Worm (Caenorhabditis elegans): ENCODE data around the gene F35E8.13.
"Not testable (repeated sequence)": the region's sequence is repeated elsewhere in the genome, so short reads cannot be mapped to it uniquely, and the experiment has no call there.

F35E8.13 gene

DNA sequence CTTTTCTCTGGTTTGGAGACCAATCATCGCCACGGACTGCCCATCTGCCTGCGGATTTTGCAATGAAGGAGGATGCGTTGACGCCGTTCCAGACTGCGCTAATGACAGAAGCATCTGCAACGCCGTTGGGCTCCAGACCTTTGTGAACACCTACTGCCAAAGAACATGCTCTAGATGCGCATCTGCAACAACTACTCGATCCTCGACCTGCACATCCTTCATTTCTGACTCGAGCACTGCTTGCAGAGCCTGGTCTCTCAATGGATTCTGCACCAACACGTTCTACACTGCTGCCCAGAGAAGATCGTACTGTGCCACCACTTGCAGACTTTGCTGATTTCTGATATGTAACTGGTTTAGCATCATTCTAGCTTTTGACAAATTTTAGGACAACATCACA lies 22.5 kb upstream of the F35E8.13 start:
- no peak for TF ChIP-seq unc-62 (GFP tag; optimal IDR thresholded peaks at IDR 0.05)

DNA sequence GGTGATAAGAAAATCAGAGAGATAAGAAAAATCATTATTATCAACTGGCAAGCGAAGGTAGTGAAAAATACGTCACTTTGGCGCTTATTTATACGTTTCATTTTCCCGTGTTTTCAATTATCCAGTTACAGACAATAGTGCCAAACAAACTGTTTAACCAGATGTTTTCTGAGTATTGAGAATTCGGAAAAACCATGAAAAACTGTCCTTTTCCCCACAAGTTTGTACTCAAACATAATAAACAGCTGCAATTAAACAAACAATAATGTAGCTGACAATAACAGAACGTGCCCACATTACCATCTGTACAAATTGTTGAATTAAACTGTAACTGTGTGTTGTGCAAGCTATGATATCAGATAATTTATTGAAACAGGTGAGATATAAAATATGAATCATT lies 17.5 kb upstream of the F35E8.13 start, which contains the start of the genes F35E8.1 and F35E8.2:
Gene F35E8.1, minus strand, starts transcription at position 101 of the 400 bp plus-strand sequence.
Gene F35E8.2, plus strand, starts transcription at position 132 of the 400 bp plus-strand sequence.
- TF ChIP-seq unc-62 (GFP tag; optimal IDR thresholded peaks at IDR 0.05) = not testable (repeated sequence)

DNA sequence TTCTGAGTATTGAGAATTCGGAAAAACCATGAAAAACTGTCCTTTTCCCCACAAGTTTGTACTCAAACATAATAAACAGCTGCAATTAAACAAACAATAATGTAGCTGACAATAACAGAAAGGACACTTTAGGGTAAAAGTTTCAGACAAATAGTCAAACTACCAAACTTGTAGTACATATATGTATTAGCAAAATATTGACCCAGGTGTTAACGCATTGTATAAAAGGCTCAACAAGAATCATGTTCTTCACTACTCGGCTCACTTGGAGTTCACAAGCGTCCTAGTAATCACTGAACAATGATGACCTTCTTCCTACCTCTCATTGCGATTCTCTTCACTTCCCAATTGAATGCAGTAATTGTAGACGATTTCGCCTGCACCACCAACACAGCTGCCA lies 11.2 kb upstream of the F35E8.13 start, which contains the start of gene F35E8.6:
Gene F35E8.6, plus strand, starts transcription at position 301 of the 400 bp plus-strand sequence.
- TF ChIP-seq unc-62 (GFP tag; optimal IDR thresholded peaks at IDR 0.05) = no peak

DNA sequence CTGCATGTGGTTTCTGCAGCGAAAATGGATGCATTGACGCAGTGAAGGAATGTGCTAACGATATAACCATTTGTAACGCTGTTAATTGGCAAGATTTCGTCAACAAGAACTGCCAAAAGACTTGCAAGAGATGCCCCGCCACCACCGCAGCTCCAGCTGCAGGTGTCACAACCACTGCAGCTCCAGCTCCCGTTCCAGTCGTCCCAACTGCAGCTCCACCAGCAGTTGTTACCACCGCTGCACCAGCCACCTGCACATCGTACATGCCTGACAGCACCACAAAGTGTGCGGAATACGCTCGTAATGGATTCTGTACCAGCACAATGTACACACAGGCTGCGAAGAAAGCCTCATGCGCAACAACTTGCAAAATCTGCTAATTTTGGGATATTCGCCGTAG lies 10.4 kb upstream of the F35E8.13 start:
- TF ChIP-seq unc-62 (GFP tag; optimal IDR thresholded peaks at IDR 0.05) = no peak

DNA sequence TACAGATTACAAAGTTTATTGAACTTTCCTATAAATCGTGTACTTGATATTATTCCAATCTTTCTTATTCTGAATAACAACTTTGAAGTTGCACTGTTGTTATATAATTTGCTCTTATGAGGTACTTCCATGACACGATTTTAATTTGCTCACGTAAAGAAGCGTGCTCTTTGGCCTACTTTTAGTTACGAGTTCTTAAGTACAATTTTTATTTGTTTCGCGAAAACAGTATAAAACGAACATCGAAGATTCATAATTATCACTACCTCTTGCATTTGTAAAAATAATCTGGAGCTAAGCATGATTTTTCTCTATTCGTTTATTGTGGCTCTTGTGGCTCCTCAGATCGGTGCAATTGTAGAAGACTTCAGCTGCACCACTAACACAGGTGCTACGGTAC lies 9.4 kb upstream of the F35E8.13 start, which contains the start of gene F35E8.7:
Gene F35E8.7, plus strand, starts transcription at position 301 of the 400 bp plus-strand sequence.
- TF ChIP-seq unc-62 (GFP tag; optimal IDR thresholded peaks at IDR 0.05) = no peak

DNA sequence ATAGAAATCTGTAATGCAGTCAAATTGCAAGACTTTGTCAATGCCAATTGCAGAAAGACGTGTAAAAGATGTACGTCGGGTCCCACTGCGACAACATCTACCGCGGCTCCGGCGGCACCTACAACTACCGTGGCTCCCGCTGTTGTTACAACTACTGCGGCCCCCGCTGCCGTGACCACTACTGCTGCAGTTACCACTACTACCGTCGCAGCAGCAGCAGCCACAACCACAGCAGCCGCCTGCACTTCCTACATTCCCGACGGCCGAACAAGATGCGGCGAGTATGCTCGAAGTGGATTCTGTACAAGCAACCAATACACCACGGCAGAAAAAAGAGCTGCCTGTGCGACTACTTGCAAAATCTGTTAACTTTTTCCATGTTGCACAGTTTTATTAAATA lies 8.3 kb upstream of the F35E8.13 start:
- TF ChIP-seq unc-62 (GFP tag; optimal IDR thresholded peaks at IDR 0.05) = no peak

DNA sequence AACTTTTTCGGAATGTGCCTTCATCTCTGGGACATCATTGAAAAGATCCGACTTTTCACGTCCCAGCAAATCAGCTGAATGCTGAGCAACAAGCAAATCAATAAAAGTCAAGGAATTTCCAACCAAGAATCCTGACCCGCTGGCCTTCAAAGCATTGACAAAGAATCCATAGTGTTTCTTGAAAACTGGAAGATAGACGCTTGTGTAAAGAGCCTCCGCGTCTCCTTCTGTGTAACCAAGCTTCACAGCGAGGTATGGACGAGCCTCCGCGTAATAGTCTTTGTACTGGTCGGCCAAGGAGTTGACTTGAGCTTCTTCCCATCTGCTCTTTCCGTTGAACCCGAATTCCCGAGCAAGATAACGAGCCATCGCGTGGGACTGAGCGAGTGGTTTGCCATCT lies 7.8 kb upstream of the F35E8.13 start:
- TF ChIP-seq unc-62 (GFP tag; optimal IDR thresholded peaks at IDR 0.05) = no peak

DNA sequence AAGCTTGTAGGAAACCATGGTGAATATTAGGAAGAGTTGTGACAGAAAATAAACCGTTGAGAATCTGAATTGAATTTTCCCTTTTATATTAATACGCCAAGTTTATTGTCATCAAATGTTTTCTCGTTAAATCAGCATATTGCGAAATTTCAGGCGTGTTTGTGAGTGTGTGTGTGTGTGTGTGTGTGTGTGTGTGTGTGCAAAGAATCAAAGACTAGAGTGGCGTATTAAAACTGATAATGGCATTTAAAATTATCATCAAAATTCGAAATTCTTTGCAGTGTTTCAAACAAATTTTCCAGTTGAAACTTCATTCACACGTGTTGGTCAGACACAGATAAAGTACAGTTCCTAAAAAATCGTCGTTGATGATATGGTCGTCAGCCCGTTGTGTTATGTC lies 7.2 kb upstream of the F35E8.13 start, which contains the start of gene gst-38:
Gene gst-38, minus strand, starts transcription at position 152 of the 400 bp plus-strand sequence.
- TF ChIP-seq unc-62 (GFP tag; optimal IDR thresholded peaks at IDR 0.05) = no peak

DNA sequence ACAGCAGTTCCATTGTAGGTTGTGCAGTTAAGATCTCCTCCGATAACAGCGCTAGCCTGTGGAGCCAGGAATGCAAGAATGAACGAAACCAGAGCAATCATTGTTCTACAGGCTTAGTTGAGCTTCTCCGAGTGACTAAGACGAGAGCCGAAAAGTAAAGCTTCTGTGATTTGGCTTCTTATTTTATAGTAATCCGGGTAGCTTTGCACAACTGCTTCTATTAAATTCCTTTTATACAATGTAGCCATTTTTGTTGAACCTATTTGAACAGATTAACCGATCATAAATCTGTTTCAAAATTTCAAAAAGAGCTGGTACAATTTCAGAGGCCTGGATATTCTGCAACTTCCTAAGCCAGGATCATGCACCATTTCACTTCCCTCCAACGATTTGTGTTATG lies 5.6 kb upstream of the F35E8.13 start, which contains the start of gene F35E8.9:
Gene F35E8.9, minus strand, starts transcription at position 101 of the 400 bp plus-strand sequence.
- TF ChIP-seq unc-62 (GFP tag; optimal IDR thresholded peaks at IDR 0.05) = no peak

DNA sequence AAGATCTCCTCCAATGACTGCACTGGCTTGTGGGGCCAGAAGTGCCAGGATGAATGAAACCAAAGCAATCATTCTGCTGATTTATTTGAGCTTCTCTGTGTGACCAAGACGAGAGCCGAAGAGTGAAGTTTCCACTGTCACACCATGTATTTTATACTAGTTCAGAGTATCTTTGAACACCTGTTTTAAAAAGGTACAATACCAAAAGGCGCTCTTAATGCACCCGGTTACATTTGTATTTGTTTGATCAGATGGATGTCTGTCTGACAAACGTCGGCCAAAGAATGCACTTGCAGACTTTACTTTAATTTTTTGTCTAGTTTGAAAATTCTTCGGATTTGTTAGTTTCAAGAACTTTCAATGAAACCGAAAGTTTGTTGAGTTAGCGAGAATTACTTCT lies 2.8 kb upstream of the F35E8.13 start, which contains the start of gene F35E8.10:
Gene F35E8.10, minus strand, starts transcription at position 101 of the 400 bp plus-strand sequence.
- no peak for TF ChIP-seq unc-62 (GFP tag; optimal IDR thresholded peaks at IDR 0.05)

DNA sequence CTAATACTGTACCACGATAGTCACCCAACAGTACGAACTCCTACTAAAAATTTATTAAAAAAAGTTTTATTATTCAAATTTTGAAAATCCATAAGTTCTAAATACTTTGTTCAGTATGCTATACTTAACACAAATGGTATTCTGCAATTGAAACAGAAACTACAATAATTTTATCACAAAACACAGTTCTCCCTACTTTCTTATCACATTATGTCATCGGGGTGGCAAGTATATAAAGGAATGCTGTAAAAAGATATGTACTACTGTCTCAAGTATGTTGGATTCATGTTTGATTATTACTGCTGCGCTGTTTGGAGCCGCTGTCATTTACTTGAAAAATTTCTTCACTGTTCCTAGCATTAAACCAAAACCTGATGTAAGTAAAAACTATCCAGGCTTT lies 2.0 kb upstream of the F35E8.13 start, which contains the start of gene cdr-1:
Gene cdr-1, plus strand, starts transcription at position 208 of the 400 bp plus-strand sequence.
- TF ChIP-seq unc-62 (GFP tag; optimal IDR thresholded peaks at IDR 0.05) = no peak

DNA sequence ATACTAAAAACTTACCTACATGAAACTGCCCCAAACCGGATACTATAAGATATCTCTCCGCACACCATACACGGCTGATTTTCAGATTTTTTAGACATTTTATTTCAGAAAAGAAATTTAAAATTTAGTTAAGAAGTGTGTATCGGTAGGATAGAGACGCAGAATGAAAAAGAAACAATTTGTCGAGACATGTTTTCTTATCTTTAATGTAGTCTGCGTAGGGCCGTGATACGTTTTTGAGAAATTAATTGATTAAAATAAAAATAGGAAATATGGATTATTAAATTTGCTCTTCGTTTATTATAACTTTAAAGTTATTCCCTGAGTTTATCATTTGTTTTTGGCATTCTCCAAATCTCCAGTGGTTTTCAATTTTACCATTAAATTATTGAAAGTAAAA lies 1.2 kb downstream of the F35E8.13 start, which contains the start of gene nhr-108:
Gene nhr-108, minus strand, starts transcription at position 166 of the 400 bp plus-strand sequence.
- TF ChIP-seq unc-62 (GFP tag; optimal IDR thresholded peaks at IDR 0.05) = no peak

DNA sequence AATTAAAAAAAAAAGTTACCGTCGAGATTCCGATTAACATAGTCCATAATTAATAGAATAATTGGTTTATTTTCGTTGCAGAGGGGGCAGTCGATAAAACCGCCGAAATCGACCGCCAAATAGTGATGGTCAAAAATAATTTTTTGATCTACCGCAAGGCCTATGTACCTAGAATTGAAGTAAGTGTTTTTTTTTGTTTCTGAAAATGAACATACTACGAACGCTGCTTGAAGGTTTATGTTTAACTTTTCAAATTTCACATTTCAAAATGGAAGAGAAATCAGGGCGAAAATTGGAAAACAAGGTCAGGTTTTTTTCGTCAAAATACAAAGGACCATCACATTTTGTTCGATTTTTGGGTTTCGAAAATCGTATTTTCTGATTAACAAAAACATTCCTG lies 5.2 kb downstream of the F35E8.13 start, which contains the start of gene pzf-1:
Gene pzf-1, minus strand, starts transcription at position 101 of the 400 bp plus-strand sequence.
- TF ChIP-seq unc-62 (GFP tag; optimal IDR thresholded peaks at IDR 0.05) = no peak

DNA sequence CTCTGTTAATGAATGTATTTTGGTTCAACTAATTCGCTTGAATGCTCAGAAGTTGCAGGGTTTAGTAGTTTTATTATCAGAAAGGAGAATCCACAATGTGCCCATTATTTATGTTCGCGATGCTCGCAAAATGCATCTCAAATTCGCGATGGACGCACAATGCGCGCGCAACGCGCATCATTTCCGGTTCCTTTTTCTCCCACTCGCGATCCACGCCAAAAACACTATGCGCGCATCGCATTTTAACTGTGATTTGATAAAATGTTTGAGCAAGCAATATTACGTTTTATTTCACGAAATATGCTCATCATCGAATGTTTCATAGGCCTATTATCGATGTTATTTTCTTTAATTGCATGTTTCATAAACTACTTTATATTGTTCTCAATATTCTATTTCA lies 6.8 kb downstream of the F35E8.13 start, which contains the start of gene srbc-77:
Gene srbc-77, plus strand, starts transcription at position 301 of the 400 bp plus-strand sequence.
- not testable (repeated sequence) for TF ChIP-seq unc-62 (GFP tag; optimal IDR thresholded peaks at IDR 0.05)

DNA sequence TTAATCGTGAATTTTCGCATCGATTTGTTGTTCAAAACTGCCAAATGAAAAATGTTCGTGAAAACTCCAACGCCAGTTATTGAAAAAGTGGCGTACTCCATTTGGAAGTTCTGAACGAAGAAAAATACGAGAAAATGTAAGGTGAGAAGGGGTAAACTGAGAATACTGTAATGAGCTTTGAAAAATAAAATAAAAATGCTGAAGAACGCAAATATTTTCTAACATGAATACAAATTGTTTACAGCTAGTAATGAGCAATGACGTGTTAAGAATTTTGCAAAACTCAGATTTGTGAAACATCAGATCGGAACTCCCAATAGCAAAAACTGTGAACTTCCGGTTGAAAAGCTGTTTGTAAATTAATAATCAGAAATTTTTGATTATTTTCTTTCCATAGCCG lies 9.3 kb downstream of the F35E8.13 start, which contains the start of gene srw-26:
Gene srw-26, minus strand, starts transcription at position 101 of the 400 bp plus-strand sequence.
- no peak for TF ChIP-seq unc-62 (GFP tag; optimal IDR thresholded peaks at IDR 0.05)

DNA sequence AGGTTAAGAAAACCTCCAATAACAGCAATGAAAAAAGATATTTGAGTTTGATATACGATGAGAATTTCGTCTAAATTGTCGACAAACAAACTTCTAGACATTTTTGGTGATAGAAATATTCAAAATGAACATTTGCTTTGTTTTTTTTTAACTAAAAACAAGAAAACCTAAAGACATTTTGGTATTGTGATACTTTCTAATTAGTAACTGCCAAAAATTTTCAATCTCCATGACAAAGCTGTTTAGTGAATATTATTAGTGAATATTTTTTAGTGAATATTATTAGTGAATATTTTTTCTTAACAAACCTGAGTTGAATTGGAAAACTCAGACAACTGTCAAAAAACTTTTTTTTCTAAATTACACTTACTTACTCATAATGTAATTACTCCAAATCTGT lies 17.2 kb downstream of the F35E8.13 start, which contains the start of gene srw-55:
Gene srw-55, minus strand, starts transcription at position 101 of the 400 bp plus-strand sequence.
- no peak for TF ChIP-seq unc-62 (GFP tag; optimal IDR thresholded peaks at IDR 0.05)

DNA sequence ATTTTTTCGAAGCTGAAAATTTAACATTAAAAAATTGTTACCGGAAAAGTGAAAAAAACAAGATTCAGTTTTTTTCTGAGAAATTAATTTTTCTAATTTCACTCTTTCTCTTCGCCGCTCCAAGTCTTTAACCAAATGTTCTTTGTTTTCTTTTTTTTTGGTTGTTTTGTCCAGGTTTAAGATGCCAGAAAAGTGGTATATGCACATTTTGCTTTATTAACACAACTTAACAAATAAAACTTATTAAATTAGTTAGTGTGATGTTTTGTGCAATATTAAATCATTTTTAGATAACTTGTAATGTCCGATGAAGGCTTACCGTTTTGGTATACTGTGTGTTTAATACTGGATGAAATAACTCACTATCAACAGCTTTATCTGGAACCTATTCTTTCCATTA lies 20.0 kb downstream of the F35E8.13 start, which contains the start of gene srw-53:
Gene srw-53, plus strand, starts transcription at position 301 of the 400 bp plus-strand sequence.
- TF ChIP-seq unc-62 (GFP tag; optimal IDR thresholded peaks at IDR 0.05) = no peak

Data from whole organism, dauer.